Fruit fly (Drosophila melanogaster) whole organism, prepupa: Measurements from ENCODE around the gene Odj.

Source experiments
- Blimp-1 ChIP-seq: fragments of 200-800 bp; sonication (Bioruptor generic); optimal IDR thresholded peaks from 3 replicates; lab custom pipeline; 2017; ENCODE audit warnings: missing biosample characterization, missing genetic modification characterization, mild to moderate bottlenecking, moderate library complexity, missing genetic modification reagents
- CG10631 ChIP-seq: fragments of 200-800 bp; sonication (Bioruptor generic); optimal IDR thresholded peaks from 2 replicates; lab custom pipeline; 2016; ENCODE audit warnings: missing biosample characterization, missing genetic modification characterization
- CG11294 ChIP-seq: fragments of 200-800 bp; sonication (Bioruptor generic); IDR thresholded peaks from 2 replicates; pipeline ENCODE4 v1.3.6; 2022; ENCODE audit warnings: missing biosample characterization, missing genetic modification characterization
- CG11762 ChIP-seq: fragments of 200-800 bp; sonication (Bioruptor generic); optimal IDR thresholded peaks from 3 replicates; lab custom pipeline; 2016; ENCODE audit warnings: missing biosample characterization, missing genetic modification characterization; ENCODE audit not compliant: insufficient read depth
- CG11902 ChIP-seq: fragments of 200-800 bp; sonication (Bioruptor generic); optimal IDR thresholded peaks from 3 replicates; lab custom pipeline; 2016; ENCODE audit warnings: missing biosample characterization, missing genetic modification characterization
- CG15336 ChIP-seq: fragments of 200-800 bp; sonication (Bioruptor generic); IDR thresholded peaks from 2 replicates; pipeline ENCODE4 v1.3.6; 2022; ENCODE audit warnings: missing biosample characterization, missing genetic modification characterization
- CG1621 ChIP-seq: fragments of 200-800 bp; sonication (Bioruptor generic); optimal IDR thresholded peaks from 3 replicates; lab custom pipeline; 2018; ENCODE audit warnings: missing biosample characterization, mild to moderate bottlenecking, missing genetic modification characterization
- CG16779 ChIP-seq: fragments of 200-800 bp; sonication (Bioruptor generic); optimal IDR thresholded peaks from 3 replicates; lab custom pipeline; 2017; ENCODE audit warnings: missing biosample characterization, mild to moderate bottlenecking, missing genetic modification characterization
- CG3032 ChIP-seq: fragments of 200-800 bp; optimal IDR thresholded peaks from 2 replicates; lab custom pipeline; 2019; ENCODE audit warnings: missing biosample characterization, mild to moderate bottlenecking, missing genetic modification characterization, moderate library complexity
- CG31627 ChIP-seq: fragments of 200-800 bp; sonication (Bioruptor generic); optimal IDR thresholded peaks from 3 replicates; lab custom pipeline; 2016; ENCODE audit warnings: missing biosample characterization, missing genetic modification characterization
- CG32006 ChIP-seq: fragments of 200-800 bp; sonication (Bioruptor generic); optimal IDR thresholded peaks from 3 replicates; lab custom pipeline; 2017; ENCODE audit warnings: missing biosample characterization, mild to moderate bottlenecking, missing genetic modification characterization
- CG3919 ChIP-seq: fragments of 200-800 bp; sonication (Bioruptor generic); optimal IDR thresholded peaks from 3 replicates; lab custom pipeline; 2016; ENCODE audit warnings: missing biosample characterization, missing genetic modification characterization
- CG4318 ChIP-seq: fragments of 200-800 bp; sonication (Bioruptor generic); optimal IDR thresholded peaks from 3 replicates; lab custom pipeline; 2017; ENCODE audit warnings: missing biosample characterization, mild to moderate bottlenecking, missing genetic modification characterization
- CG6276 ChIP-seq: fragments of 200-800 bp; sonication (Bioruptor generic); optimal IDR thresholded peaks from 2 replicates; lab custom pipeline; 2017; ENCODE audit warnings: missing biosample characterization, mild to moderate bottlenecking, missing genetic modification characterization
- CG6792 ChIP-seq: fragments of 200-800 bp; sonication (Bioruptor generic); optimal IDR thresholded peaks from 3 replicates; lab custom pipeline; 2016; ENCODE audit warnings: missing biosample characterization, missing genetic modification characterization
- CG6808 ChIP-seq: fragments of 200-800 bp; sonication (Bioruptor generic); optimal IDR thresholded peaks from 3 replicates; lab custom pipeline; 2017; ENCODE audit warnings: missing biosample characterization, missing genetic modification characterization, mild to moderate bottlenecking, moderate library complexity, missing genetic modification reagents
- CG7368 ChIP-seq: fragments of 200-800 bp; sonication (Bioruptor generic); optimal IDR thresholded peaks from 3 replicates; lab custom pipeline; 2016; ENCODE audit warnings: missing biosample characterization, missing genetic modification characterization
- CG8119 ChIP-seq: fragments of 200-800 bp; sonication (Bioruptor generic); IDR thresholded peaks from 3 replicates; pipeline ENCODE4 v1.3.6; 2022; ENCODE audit warnings: missing biosample characterization, missing genetic modification characterization
- CG8319 ChIP-seq: fragments of 200-800 bp; sonication (Bioruptor generic); optimal IDR thresholded peaks from 3 replicates; lab custom pipeline; 2016; ENCODE audit warnings: missing biosample characterization, missing genetic modification characterization
- CG9139 ChIP-seq: fragments of 200-800 bp; sonication (Bioruptor generic); optimal IDR thresholded peaks from 3 replicates; lab custom pipeline; 2017; ENCODE audit warnings: missing biosample characterization, mild to moderate bottlenecking, missing genetic modification characterization
- Eip75B ChIP-seq: fragments of 200-800 bp; sonication (Bioruptor generic); optimal IDR thresholded peaks from 3 replicates; lab custom pipeline; 2016; ENCODE audit warnings: missing biosample characterization, missing genetic modification characterization
- Eip78C ChIP-seq: fragments of 200-800 bp; sonication (Bioruptor generic); peaks from one replicate; lab custom pipeline; 2016; ENCODE audit warnings: missing biosample characterization, missing genetic modification characterization
- Ets21C ChIP-seq: fragments of 200-800 bp; sonication (Bioruptor generic); optimal IDR thresholded peaks from 3 replicates; lab custom pipeline; 2016; ENCODE audit warnings: missing biosample characterization, missing genetic modification characterization
- Hr39 ChIP-seq: fragments of 200-800 bp; sonication (Bioruptor generic); optimal IDR thresholded peaks from 2 replicates; lab custom pipeline; 2016; ENCODE audit warnings: missing biosample characterization, missing genetic modification characterization
- Hr4 ChIP-seq: fragments of 200-800 bp; sonication (Bioruptor generic); optimal IDR thresholded peaks from 3 replicates; lab custom pipeline; 2016; ENCODE audit warnings: missing biosample characterization, missing genetic modification characterization
- Lpt ChIP-seq: fragments of 200-800 bp; sonication (Bioruptor generic); optimal IDR thresholded peaks from 3 replicates; lab custom pipeline; 2016; ENCODE audit warnings: missing biosample characterization, missing genetic modification characterization
- Met ChIP-seq: fragments of 200-800 bp; sonication (Bioruptor generic); optimal IDR thresholded peaks from 3 replicates; lab custom pipeline; 2016; ENCODE audit warnings: missing biosample characterization, missing genetic modification characterization
- Smox ChIP-seq: fragments of 200-800 bp; sonication (Bioruptor generic); optimal IDR thresholded peaks from 3 replicates; lab custom pipeline; 2016; ENCODE audit warnings: missing biosample characterization, missing genetic modification characterization
- Sox102F ChIP-seq: fragments of 200-800 bp; sonication (Bioruptor generic); optimal IDR thresholded peaks from 2 replicates; lab custom pipeline; 2016; ENCODE audit warnings: missing biosample characterization, mild to moderate bottlenecking, missing genetic modification characterization
- Sox14 ChIP-seq: fragments of 200-800 bp; sonication (Bioruptor generic); optimal IDR thresholded peaks from 3 replicates; lab custom pipeline; 2016; ENCODE audit warnings: missing biosample characterization, missing genetic modification characterization
- achi ChIP-seq: fragments of 200-800 bp; sonication (Bioruptor generic); optimal IDR thresholded peaks from 3 replicates; lab custom pipeline; 2016; ENCODE audit warnings: missing biosample characterization, missing genetic modification characterization
- acj6 ChIP-seq: fragments of 200-800 bp; sonication (Bioruptor generic); optimal IDR thresholded peaks from 3 replicates; lab custom pipeline; 2016; ENCODE audit warnings: missing biosample characterization, missing genetic modification characterization
- cyc ChIP-seq: fragments of 200-800 bp; sonication (Bioruptor generic); optimal IDR thresholded peaks from 3 replicates; lab custom pipeline; 2016; ENCODE audit warnings: missing biosample characterization, missing genetic modification characterization
- dsx ChIP-seq: fragments of 200-800 bp; optimal IDR thresholded peaks from 3 replicates; lab custom pipeline; 2019; ENCODE audit warnings: missing biosample characterization, mild to moderate bottlenecking, missing genetic modification characterization, moderate library complexity; ENCODE audit not compliant: poor library complexity, severe bottlenecking
- eg ChIP-seq: fragments of 200-800 bp; sonication (Bioruptor generic); IDR thresholded peaks from 3 replicates; pipeline ENCODE4 v1.3.6; 2022; ENCODE audit warnings: missing biosample characterization, missing genetic modification characterization
- esn ChIP-seq: fragments of 200-800 bp; sonication (Bioruptor generic); optimal IDR thresholded peaks from 2 replicates; lab custom pipeline; 2016; ENCODE audit warnings: missing biosample characterization, mild to moderate bottlenecking, missing genetic modification characterization, moderate library complexity
- fd59A ChIP-seq: fragments of 200-800 bp; sonication (Bioruptor generic); optimal IDR thresholded peaks from 2 replicates; lab custom pipeline; 2017; ENCODE audit warnings: missing biosample characterization, mild to moderate bottlenecking, missing genetic modification characterization, missing genetic modification reagents
- fd85E ChIP-seq: fragments of 200-800 bp; sonication (Bioruptor generic); optimal IDR thresholded peaks from 3 replicates; lab custom pipeline; 2016; ENCODE audit warnings: missing biosample characterization, missing genetic modification characterization
- lz ChIP-seq: fragments of 200-800 bp; sonication (Bioruptor generic); optimal IDR thresholded peaks from 3 replicates; lab custom pipeline; 2016; ENCODE audit warnings: missing biosample characterization, missing genetic modification characterization
- salr ChIP-seq, 2 experiments: fragments of 200-800 bp; sonication (Bioruptor generic); optimal IDR thresholded peaks; 3 replicates each; lab custom pipeline; 2016 to 2018; ENCODE audit warnings: missing biosample characterization in 2 of 2, missing genetic modification characterization in 2 of 2, mild to moderate bottlenecking in 1 of 2
- svp ChIP-seq: fragments of 200-800 bp; sonication (Bioruptor generic); peaks from one replicate; lab custom pipeline; 2016; ENCODE audit warnings: missing biosample characterization, missing genetic modification characterization
- vri ChIP-seq: fragments of 200-800 bp; sonication (Bioruptor generic); optimal IDR thresholded peaks from 3 replicates; lab custom pipeline; 2016; ENCODE audit warnings: missing biosample characterization, mild to moderate bottlenecking, missing genetic modification characterization

Odj gene

DNA sequence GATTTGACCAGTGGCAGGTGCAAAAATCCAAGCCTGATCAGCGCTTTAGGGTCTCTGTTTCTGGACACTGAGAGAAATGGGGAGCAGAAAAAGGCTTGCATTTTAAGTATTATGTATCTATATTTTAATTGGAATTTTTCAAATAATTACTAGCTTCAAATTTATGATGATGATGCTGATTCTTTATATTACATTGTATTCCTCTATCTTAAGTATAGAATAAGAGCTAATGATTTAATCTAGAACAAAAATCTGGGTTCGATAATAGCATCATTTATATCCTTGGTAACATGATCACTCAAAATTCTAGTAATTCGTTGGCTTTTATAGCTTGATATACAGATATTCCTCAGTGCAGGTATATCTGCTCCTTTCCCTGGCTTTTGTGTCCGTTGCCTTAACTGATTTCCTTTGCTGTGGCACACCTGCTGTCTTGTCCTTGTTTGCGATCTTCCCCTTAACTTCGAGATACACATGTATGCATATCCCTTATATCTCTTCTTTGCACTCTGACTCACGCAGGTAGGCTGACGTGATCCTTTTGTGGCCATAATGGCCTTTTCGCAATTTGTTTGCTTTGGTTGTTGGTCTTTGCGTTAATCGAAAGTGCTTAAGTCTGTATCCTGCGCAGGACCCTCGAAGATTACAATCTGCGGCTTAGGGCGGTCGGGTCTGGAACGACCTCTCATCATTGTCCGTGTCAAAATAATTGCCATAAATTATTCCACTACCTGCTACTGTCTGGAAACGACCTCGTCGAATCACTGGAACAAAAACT is 17.0 kb upstream of the Odj start (continued):
- no peak for TF ChIP-seq salr (GFP tag; optimal IDR thresholded peaks at IDR 0.05; lab: Kevin White, UChicago)
- TF ChIP-seq fd59A (GFP tag; lab: Kevin White, UChicago): no peak
- TF ChIP-seq dsx (GFP tag; lab: Kevin White, UChicago): peak; percentile 22
- TF ChIP-seq achi (GFP tag; lab: Kevin White, UChicago): peak; percentile 58
- peak; percentile 18 for TF ChIP-seq Eip75B
- peak; percentile 37 for TF ChIP-seq cyc
- peak; percentile 27 for TF ChIP-seq Blimp-1
- no peak for TF ChIP-seq Sox14 (GFP tag; lab: Kevin White, UChicago)
- no peak for TF ChIP-seq vri (GFP tag; lab: Kevin White, UChicago)
- TF ChIP-seq CG3032 (tag; lab: Kevin White, UChicago): peak; percentile 32
- TF ChIP-seq svp (GFP tag; lab: Kevin White, UChicago): peak; percentile 81
- no peak for TF ChIP-seq CG8119 (GFP tag; lab: Robert Waterston, UW)
- peak; percentile 26 for TF ChIP-seq Hr39 (GFP tag; lab: Kevin White, UChicago)
- TF ChIP-seq Met (GFP tag; lab: Kevin White, UChicago): peak; percentile 41
- TF ChIP-seq fd85E (GFP tag; lab: Kevin White, UChicago): no peak
- TF ChIP-seq, all 60 proteins: peak for 31

DNA sequence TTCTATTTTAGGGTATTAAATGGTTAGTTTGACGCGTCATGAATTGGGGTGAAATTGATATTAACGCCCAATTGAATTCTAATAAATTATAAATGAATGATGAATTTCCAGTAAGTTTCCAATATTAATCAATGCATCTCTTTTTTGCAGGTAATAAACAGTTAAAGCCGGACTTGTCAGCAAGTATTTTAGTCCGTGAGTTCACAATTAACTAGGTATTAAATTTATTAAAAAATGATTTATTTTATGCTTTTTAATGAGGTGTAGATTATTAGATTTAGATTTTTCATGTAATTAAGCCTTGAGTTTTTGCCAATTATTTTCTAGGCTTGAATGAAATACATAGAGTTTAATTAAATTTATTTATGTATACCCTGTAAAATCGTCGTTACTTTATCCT is 12.7 kb upstream of the Odj start:
- no peak for TF ChIP-seq CG4318 (GFP tag; lab: Kevin White, UChicago)
- no peak for TF ChIP-seq fd85E (GFP tag; lab: Kevin White, UChicago)
- peak; percentile 61 for TF ChIP-seq Eip78C (GFP tag; lab: Kevin White, UChicago)
- TF ChIP-seq dsx (GFP tag; lab: Kevin White, UChicago): no peak
- TF ChIP-seq CG32006: peak; percentile 40
- TF ChIP-seq CG7368 (GFP tag; lab: Kevin White, UChicago): no peak
- TF ChIP-seq CG11902 (GFP tag; lab: Kevin White, UChicago): no peak
- peak; percentile 12 for TF ChIP-seq CG10631 (GFP tag; lab: Kevin White, UChicago)

DNA sequence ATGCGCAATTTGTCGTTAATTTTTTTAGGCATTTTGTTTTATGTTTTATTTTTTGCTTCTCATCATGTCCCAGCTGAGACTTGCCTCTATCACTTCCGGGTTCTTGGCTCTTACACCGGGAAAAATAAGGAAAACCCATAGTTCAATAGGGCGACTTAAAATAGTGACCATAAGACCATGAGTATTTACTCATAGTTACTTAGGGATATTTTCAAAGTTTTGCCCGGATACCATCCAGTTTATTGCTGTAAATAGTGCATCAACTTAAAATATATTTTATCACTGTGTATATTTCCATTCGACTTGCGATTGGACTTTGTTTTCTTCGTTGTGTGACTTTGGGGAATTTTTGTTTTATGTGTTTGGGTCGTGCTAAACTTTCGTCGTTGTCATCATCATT is 9.8 kb upstream of the Odj start:
- TF ChIP-seq Hr39 (GFP tag; lab: Kevin White, UChicago) (peak; percentile 51), Sox102F (GFP tag; lab: Kevin White, UChicago) (peak; percentile 40), CG11294 (GFP tag; lab: Robert Waterston, UW) (no peak), CG32006 (no peak), esn (GFP tag; lab: Kevin White, UChicago) (peak; percentile 46), Ets21C (peak; percentile 14), Smox (GFP tag; lab: Kevin White, UChicago) (peak; percentile 10), CG31627 (GFP tag; lab: Kevin White, UChicago) (peak; percentile 31), Met (GFP tag; lab: Kevin White, UChicago) (peak; percentile 42), lz (GFP tag; lab: Kevin White, UChicago) (peak; percentile 8), cyc (no peak), CG11762 (no peak), vri (GFP tag; lab: Kevin White, UChicago) (no peak)

DNA sequence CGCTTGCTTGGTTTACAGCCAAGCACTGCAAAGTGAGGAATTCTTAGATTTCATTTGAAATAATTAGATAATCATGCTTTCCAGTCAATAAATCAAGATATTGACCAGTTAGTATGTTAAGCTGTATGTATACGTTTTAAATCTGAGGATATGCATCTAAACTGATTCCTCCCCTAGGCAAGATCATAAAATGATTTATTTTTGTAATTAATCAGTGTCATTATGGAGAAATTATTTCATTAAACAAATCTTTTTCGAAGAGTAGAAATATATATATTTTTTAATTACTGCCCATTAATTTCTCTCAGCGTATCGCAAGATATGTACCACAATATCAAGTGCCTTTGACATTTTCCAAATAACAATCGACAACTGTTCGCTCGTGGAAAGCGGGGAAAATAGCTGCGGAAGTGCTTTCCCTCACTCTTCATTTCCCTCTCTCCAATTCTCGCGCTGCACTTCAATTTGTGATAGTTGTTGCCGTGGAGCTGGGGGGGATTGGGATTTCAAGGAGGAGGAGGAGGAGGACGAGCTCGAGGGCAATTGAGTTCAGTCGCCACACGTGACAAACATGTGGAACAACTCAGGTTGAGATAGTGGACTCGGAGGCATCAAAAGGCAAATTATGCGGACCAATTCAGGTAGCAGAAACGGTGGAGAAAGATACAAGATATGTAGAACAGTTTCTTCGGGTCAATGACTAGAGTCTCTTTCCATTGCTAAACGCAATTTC is 5.3 kb upstream of the Odj start:
- TF ChIP-seq eg (GFP tag; lab: Robert Waterston, UW) (0 out of 3 replicates have a peak, but pooled peaks have one; percentile 43), CG16779 (tag; lab: Kevin White, UChicago) (no peak), CG3032 (tag; lab: Kevin White, UChicago) (no peak), Ets21C (no peak), CG11294 (GFP tag; lab: Robert Waterston, UW) (no peak), Hr4 (GFP tag; lab: Kevin White, UChicago) (peak; percentile 21), CG8319 (no peak), Smox (GFP tag; lab: Kevin White, UChicago) (no peak), CG3919 (peak; percentile 3), dsx (GFP tag; lab: Kevin White, UChicago) (no peak), CG6276 (GFP tag; lab: Kevin White, UChicago) (no peak), svp (GFP tag; lab: Kevin White, UChicago) (no peak), Lpt (GFP tag; lab: Kevin White, UChicago) (peak; percentile 4), CG6792 (GFP tag; lab: Kevin White, UChicago) (no peak), CG1621 (tag; lab: Kevin White, UChicago) (no peak), acj6 (GFP tag; lab: Kevin White, UChicago) (no peak), CG6808 (GFP tag; lab: Kevin White, UChicago) (no peak), Eip78C (GFP tag; lab: Kevin White, UChicago) (peak; percentile 33), CG9139 (GFP tag; lab: Kevin White, UChicago) (no peak), CG15336 (GFP tag; lab: Robert Waterston, UW) (no peak), salr (GFP tag; optimal IDR thresholded peaks at IDR 0.05; lab: Kevin White, UChicago) (peak in 1 of 2 experiments; percentile 2), CG10631 (GFP tag; lab: Kevin White, UChicago) (peak; percentile 15)
